Worm (Caenorhabditis elegans): Measurements from ENCODE around the gene Y43F8B.1.

DNA sequence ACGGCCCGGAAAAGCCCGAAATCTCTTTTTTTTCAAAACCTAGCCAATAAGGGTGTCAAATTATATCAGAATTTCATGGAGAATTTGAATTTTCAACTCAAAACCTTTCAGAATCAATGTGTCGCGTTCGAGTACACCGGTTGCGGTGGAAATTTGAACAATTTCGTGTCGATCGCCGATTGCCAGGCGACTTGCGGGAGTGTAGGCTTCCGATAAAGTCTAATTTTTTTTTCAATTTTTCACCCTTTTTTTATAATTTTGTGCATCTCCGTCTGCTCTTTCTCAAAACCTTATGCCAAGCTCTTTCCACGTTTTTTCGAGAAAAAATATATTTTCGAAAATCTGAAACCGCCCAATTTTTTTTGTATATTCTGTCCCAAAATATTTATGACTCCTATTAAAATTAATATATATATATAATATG is 26.5 kb downstream of the Y43F8B.1 start:
- TF ChIP-seq him-1 (tag; optimal IDR thresholded peaks at IDR 0.05) (no peak), W03F9.2 (tag; optimal IDR thresholded peaks at IDR 0.05) (no peak), dao-5 (tag; optimal IDR thresholded peaks at IDR 0.05) (no peak)

All from whole organism, L4/young adult.